Fruit fly (Drosophila melanogaster) whole organism, prepupa: ENCODE measurements around the gene Drsl3.
A peak's percentile ranks its signal among the peaks of the same experiment; 100 is the strongest.

Source experiments
- Blimp-1 ChIP-seq: fragments of 200-800 bp; sonication (Bioruptor generic); optimal IDR thresholded peaks from 3 replicates; lab custom pipeline; 2017; ENCODE audit warnings: missing biosample characterization, missing genetic modification characterization, mild to moderate bottlenecking, moderate library complexity, missing genetic modification reagents
- CG10631 ChIP-seq: fragments of 200-800 bp; sonication (Bioruptor generic); optimal IDR thresholded peaks from 2 replicates; lab custom pipeline; 2016; ENCODE audit warnings: missing biosample characterization, missing genetic modification characterization
- CG10669 ChIP-seq: fragments of 200-800 bp; sonication (Bioruptor generic); optimal IDR thresholded peaks from 3 replicates; lab custom pipeline; 2018; ENCODE audit warnings: missing biosample characterization, mild to moderate bottlenecking, missing genetic modification characterization, moderate library complexity
- CG11294 ChIP-seq: fragments of 200-800 bp; sonication (Bioruptor generic); IDR thresholded peaks from 2 replicates; pipeline ENCODE4 v1.3.6; 2022; ENCODE audit warnings: missing biosample characterization, missing genetic modification characterization
- CG11902 ChIP-seq: fragments of 200-800 bp; sonication (Bioruptor generic); optimal IDR thresholded peaks from 3 replicates; lab custom pipeline; 2016; ENCODE audit warnings: missing biosample characterization, missing genetic modification characterization
- CG15336 ChIP-seq: fragments of 200-800 bp; sonication (Bioruptor generic); IDR thresholded peaks from 2 replicates; pipeline ENCODE4 v1.3.6; 2022; ENCODE audit warnings: missing biosample characterization, missing genetic modification characterization
- CG16779 ChIP-seq: fragments of 200-800 bp; sonication (Bioruptor generic); optimal IDR thresholded peaks from 3 replicates; lab custom pipeline; 2017; ENCODE audit warnings: missing biosample characterization, mild to moderate bottlenecking, missing genetic modification characterization
- CG31627 ChIP-seq: fragments of 200-800 bp; sonication (Bioruptor generic); optimal IDR thresholded peaks from 3 replicates; lab custom pipeline; 2016; ENCODE audit warnings: missing biosample characterization, missing genetic modification characterization
- CG34406 ChIP-seq: fragments of 200-800 bp; sonication (Bioruptor generic); optimal IDR thresholded peaks from 3 replicates; lab custom pipeline; 2016; ENCODE audit warnings: missing biosample characterization, missing genetic modification characterization
- CG3919 ChIP-seq: fragments of 200-800 bp; sonication (Bioruptor generic); optimal IDR thresholded peaks from 3 replicates; lab custom pipeline; 2016; ENCODE audit warnings: missing biosample characterization, missing genetic modification characterization
- CG6276 ChIP-seq: fragments of 200-800 bp; sonication (Bioruptor generic); optimal IDR thresholded peaks from 2 replicates; lab custom pipeline; 2017; ENCODE audit warnings: missing biosample characterization, mild to moderate bottlenecking, missing genetic modification characterization
- CG6792 ChIP-seq: fragments of 200-800 bp; sonication (Bioruptor generic); optimal IDR thresholded peaks from 3 replicates; lab custom pipeline; 2016; ENCODE audit warnings: missing biosample characterization, missing genetic modification characterization
- CG6808 ChIP-seq: fragments of 200-800 bp; sonication (Bioruptor generic); optimal IDR thresholded peaks from 3 replicates; lab custom pipeline; 2017; ENCODE audit warnings: missing biosample characterization, missing genetic modification characterization, mild to moderate bottlenecking, moderate library complexity, missing genetic modification reagents
- CG6854 ChIP-seq: fragments of 200-800 bp; sonication (Bioruptor generic); optimal IDR thresholded peaks from 2 replicates; lab custom pipeline; 2017; ENCODE audit warnings: missing biosample characterization, mild to moderate bottlenecking, missing genetic modification characterization
- CG7368 ChIP-seq: fragments of 200-800 bp; sonication (Bioruptor generic); optimal IDR thresholded peaks from 3 replicates; lab custom pipeline; 2016; ENCODE audit warnings: missing biosample characterization, missing genetic modification characterization
- CG8119 ChIP-seq: fragments of 200-800 bp; sonication (Bioruptor generic); IDR thresholded peaks from 3 replicates; pipeline ENCODE4 v1.3.6; 2022; ENCODE audit warnings: missing biosample characterization, missing genetic modification characterization
- CG8319 ChIP-seq: fragments of 200-800 bp; sonication (Bioruptor generic); optimal IDR thresholded peaks from 3 replicates; lab custom pipeline; 2016; ENCODE audit warnings: missing biosample characterization, missing genetic modification characterization
- CG9139 ChIP-seq: fragments of 200-800 bp; sonication (Bioruptor generic); optimal IDR thresholded peaks from 3 replicates; lab custom pipeline; 2017; ENCODE audit warnings: missing biosample characterization, mild to moderate bottlenecking, missing genetic modification characterization
- Eip75B ChIP-seq: fragments of 200-800 bp; sonication (Bioruptor generic); optimal IDR thresholded peaks from 3 replicates; lab custom pipeline; 2016; ENCODE audit warnings: missing biosample characterization, missing genetic modification characterization
- Eip78C ChIP-seq: fragments of 200-800 bp; sonication (Bioruptor generic); peaks from one replicate; lab custom pipeline; 2016; ENCODE audit warnings: missing biosample characterization, missing genetic modification characterization
- Eip93F ChIP-seq: fragments of 200-800 bp; sonication (Bioruptor generic); optimal IDR thresholded peaks from 2 replicates; lab custom pipeline; 2016; ENCODE audit warnings: missing biosample characterization, mild to moderate bottlenecking, missing genetic modification characterization
- Ets21C ChIP-seq: fragments of 200-800 bp; sonication (Bioruptor generic); optimal IDR thresholded peaks from 3 replicates; lab custom pipeline; 2016; ENCODE audit warnings: missing biosample characterization, missing genetic modification characterization
- Ets96B ChIP-seq: fragments of 200-800 bp; optimal IDR thresholded peaks from 2 replicates; lab custom pipeline; 2019; ENCODE audit warnings: missing biosample characterization, mild to moderate bottlenecking, missing genetic modification characterization, moderate library complexity
- Gug ChIP-seq: fragments of 200-800 bp; sonication (Bioruptor generic); IDR thresholded peaks from 2 replicates; pipeline ENCODE4 v1.3.6; 2022; ENCODE audit warnings: missing biosample characterization, missing genetic modification characterization
- Hr38 ChIP-seq: sonication (Bioruptor generic); optimal IDR thresholded peaks from 2 replicates; lab custom pipeline; 2016; ENCODE audit warnings: missing biosample characterization, missing genetic modification characterization
- Hr4 ChIP-seq: fragments of 200-800 bp; sonication (Bioruptor generic); optimal IDR thresholded peaks from 3 replicates; lab custom pipeline; 2016; ENCODE audit warnings: missing biosample characterization, missing genetic modification characterization
- Lpt ChIP-seq: fragments of 200-800 bp; sonication (Bioruptor generic); optimal IDR thresholded peaks from 3 replicates; lab custom pipeline; 2016; ENCODE audit warnings: missing biosample characterization, missing genetic modification characterization
- Met ChIP-seq: fragments of 200-800 bp; sonication (Bioruptor generic); optimal IDR thresholded peaks from 3 replicates; lab custom pipeline; 2016; ENCODE audit warnings: missing biosample characterization, missing genetic modification characterization
- OdsH ChIP-seq: fragments of 200-800 bp; sonication (Bioruptor generic); optimal IDR thresholded peaks from 3 replicates; lab custom pipeline; 2016; ENCODE audit warnings: missing biosample characterization, missing genetic modification characterization
- Smox ChIP-seq: fragments of 200-800 bp; sonication (Bioruptor generic); optimal IDR thresholded peaks from 3 replicates; lab custom pipeline; 2016; ENCODE audit warnings: missing biosample characterization, missing genetic modification characterization
- Sox102F ChIP-seq: fragments of 200-800 bp; sonication (Bioruptor generic); optimal IDR thresholded peaks from 2 replicates; lab custom pipeline; 2016; ENCODE audit warnings: missing biosample characterization, mild to moderate bottlenecking, missing genetic modification characterization
- Sox14 ChIP-seq: fragments of 200-800 bp; sonication (Bioruptor generic); optimal IDR thresholded peaks from 3 replicates; lab custom pipeline; 2016; ENCODE audit warnings: missing biosample characterization, missing genetic modification characterization
- Sox15 ChIP-seq: fragments of 200-800 bp; sonication (Bioruptor generic); optimal IDR thresholded peaks from 3 replicates; lab custom pipeline; 2016; ENCODE audit warnings: missing biosample characterization, missing genetic modification characterization
- achi ChIP-seq: fragments of 200-800 bp; sonication (Bioruptor generic); optimal IDR thresholded peaks from 3 replicates; lab custom pipeline; 2016; ENCODE audit warnings: missing biosample characterization, missing genetic modification characterization
- acj6 ChIP-seq: fragments of 200-800 bp; sonication (Bioruptor generic); optimal IDR thresholded peaks from 3 replicates; lab custom pipeline; 2016; ENCODE audit warnings: missing biosample characterization, missing genetic modification characterization
- cyc ChIP-seq: fragments of 200-800 bp; sonication (Bioruptor generic); optimal IDR thresholded peaks from 3 replicates; lab custom pipeline; 2016; ENCODE audit warnings: missing biosample characterization, missing genetic modification characterization
- dac ChIP-seq: fragments of 200-800 bp; sonication (Bioruptor generic); optimal IDR thresholded peaks from 2 replicates; lab custom pipeline; 2017; ENCODE audit warnings: missing biosample characterization, mild to moderate bottlenecking, missing genetic modification characterization
- dsx ChIP-seq: fragments of 200-800 bp; optimal IDR thresholded peaks from 3 replicates; lab custom pipeline; 2019; ENCODE audit warnings: missing biosample characterization, mild to moderate bottlenecking, missing genetic modification characterization, moderate library complexity; ENCODE audit not compliant: poor library complexity, severe bottlenecking
- eg ChIP-seq: fragments of 200-800 bp; sonication (Bioruptor generic); IDR thresholded peaks from 3 replicates; pipeline ENCODE4 v1.3.6; 2022; ENCODE audit warnings: missing biosample characterization, missing genetic modification characterization
- esn ChIP-seq: fragments of 200-800 bp; sonication (Bioruptor generic); optimal IDR thresholded peaks from 2 replicates; lab custom pipeline; 2016; ENCODE audit warnings: missing biosample characterization, mild to moderate bottlenecking, missing genetic modification characterization, moderate library complexity
- fkh ChIP-seq: fragments of 200-800 bp; sonication (Bioruptor generic); optimal IDR thresholded peaks from 3 replicates; lab custom pipeline; 2017; ENCODE audit warnings: missing biosample characterization, mild to moderate bottlenecking, missing genetic modification characterization, moderate library complexity
- pdm3 ChIP-seq: fragments of 200-800 bp; sonication (Bioruptor generic); optimal IDR thresholded peaks from 3 replicates; lab custom pipeline; 2016; ENCODE audit warnings: missing biosample characterization, missing genetic modification characterization
- salr ChIP-seq, 2 experiments: fragments of 200-800 bp; sonication (Bioruptor generic); optimal IDR thresholded peaks; 3 replicates each; lab custom pipeline; 2016 to 2018; ENCODE audit warnings: missing biosample characterization in 2 of 2, missing genetic modification characterization in 2 of 2, mild to moderate bottlenecking in 1 of 2
- spab ChIP-seq: fragments of 200-800 bp; sonication (Bioruptor generic); optimal IDR thresholded peaks from 2 replicates; lab custom pipeline; 2017; ENCODE audit warnings: missing biosample characterization, mild to moderate bottlenecking, missing genetic modification characterization, missing genetic modification reagents
- ss ChIP-seq, 2 experiments: fragments of 200-800 bp; sonication (Bioruptor generic); optimal IDR thresholded peaks; 2 replicates in 1 of 2; 3 replicates in 1 of 2; lab custom pipeline; 2017 to 2018; ENCODE audit warnings: mild to moderate bottlenecking in 2 of 2, missing biosample characterization in 2 of 2, missing genetic modification characterization in 2 of 2, moderate library complexity in 1 of 2
- svp ChIP-seq: fragments of 200-800 bp; sonication (Bioruptor generic); peaks from one replicate; lab custom pipeline; 2016; ENCODE audit warnings: missing biosample characterization, missing genetic modification characterization
- topi ChIP-seq: fragments of 200-800 bp; sonication (Bioruptor generic); optimal IDR thresholded peaks from 3 replicates; lab custom pipeline; 2016; ENCODE audit warnings: missing biosample characterization, missing genetic modification characterization

The Drsl3 gene

DNA sequence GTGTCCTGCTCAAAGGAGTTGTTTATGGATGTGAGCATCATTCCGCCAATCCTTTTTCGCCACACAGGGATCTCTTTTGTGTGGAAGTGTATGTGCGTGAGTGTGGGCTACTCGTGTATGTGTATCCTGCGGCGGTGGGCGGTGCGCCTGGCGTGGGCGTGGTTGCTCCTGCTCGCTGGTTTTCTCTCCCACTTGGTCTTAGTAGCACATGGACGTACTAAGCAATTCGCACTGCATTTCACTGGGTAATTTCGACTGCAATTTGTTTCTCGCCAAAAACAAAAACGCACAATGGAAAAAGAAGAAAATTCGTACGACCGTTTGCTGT, 10.8 kb downstream of the Drsl3 start:
- TF ChIP-seq CG10669 (GFP tag; lab: Kevin White, UChicago) (no peak), CG8319 (no peak), Eip93F (no peak), esn (GFP tag; lab: Kevin White, UChicago) (no peak), acj6 (GFP tag; lab: Kevin White, UChicago) (no peak), Ets96B (tag; lab: Kevin White, UChicago) (no peak), Sox14 (GFP tag; lab: Kevin White, UChicago) (no peak), eg (no peak), ss (GFP tag; optimal IDR thresholded peaks at IDR 0.05; lab: Kevin White, UChicago) (no peak)

DNA sequence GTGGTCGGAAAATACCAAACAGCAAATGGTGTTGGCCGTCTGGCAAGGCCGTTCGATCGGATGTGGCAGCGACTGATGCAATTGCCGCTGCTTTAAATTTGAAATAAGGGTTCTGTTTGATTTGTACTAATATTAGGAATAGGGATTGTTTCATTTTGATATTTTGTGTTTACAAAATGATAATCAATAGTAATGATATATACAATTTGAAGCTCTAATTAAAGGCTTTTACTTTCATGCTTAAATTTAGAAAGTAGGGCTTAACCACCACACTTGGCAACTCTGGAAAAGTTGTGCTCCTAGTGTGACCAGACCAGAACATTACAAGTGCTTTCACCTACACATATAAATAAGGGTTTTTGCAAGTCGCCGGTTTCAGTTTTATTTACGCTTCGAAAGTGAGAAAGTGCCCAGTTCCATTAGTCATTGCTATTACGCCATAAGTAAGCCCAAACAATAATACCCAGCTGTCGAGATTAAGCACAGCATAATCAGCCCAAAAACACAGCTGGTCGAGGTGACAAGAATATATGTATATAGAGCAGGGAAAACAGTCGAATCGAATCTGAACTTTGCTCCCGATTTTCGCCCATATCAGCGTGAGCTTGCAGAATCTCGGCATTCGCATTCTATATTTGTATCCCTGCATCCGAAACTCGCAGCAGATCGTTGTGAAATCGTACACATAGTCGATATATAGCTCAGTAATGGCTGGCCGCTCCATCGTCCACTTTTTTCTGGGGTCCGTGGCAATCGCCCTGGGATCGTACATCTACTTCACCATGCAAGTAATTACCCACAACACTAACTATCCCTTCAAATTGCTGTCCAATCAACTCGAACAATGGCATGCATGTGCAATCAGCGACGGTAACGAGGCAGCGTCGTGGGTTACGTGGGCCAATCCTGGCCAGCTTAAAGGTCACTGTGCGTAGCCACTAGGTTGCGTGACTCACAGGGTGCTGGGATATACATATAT, 11.4 kb downstream of the Drsl3 start, which contains the start of gene Gtpx:
TSS of gene Gtpx (plus strand) at position 341 of the 979 bp plus-strand sequence.
- TF ChIP-seq CG6808: peak; percentile 50
- TF ChIP-seq CG7368: peak; percentile 14
- peak; percentile 40 for TF ChIP-seq cyc (GFP tag; lab: Kevin White, UChicago)
- TF ChIP-seq CG11902: no peak
- TF ChIP-seq Sox102F (GFP tag; lab: Kevin White, UChicago): no peak
- TF ChIP-seq Gug (GFP tag; lab: Robert Waterston, UW): no peak
- peak; percentile 18 for TF ChIP-seq CG10669 (GFP tag; lab: Kevin White, UChicago)
- peak; percentile 48 for TF ChIP-seq Sox14 (GFP tag; lab: Kevin White, UChicago)
- peak; percentile 33 for TF ChIP-seq CG34406 (GFP tag; lab: Kevin White, UChicago)
- TF ChIP-seq salr (GFP tag; optimal IDR thresholded peaks at IDR 0.05; lab: Kevin White, UChicago): no peak
- no peak for TF ChIP-seq CG8319
- no peak for TF ChIP-seq pdm3 (GFP tag; lab: Kevin White, UChicago)
- no peak for TF ChIP-seq Met (GFP tag; lab: Kevin White, UChicago)
- peak; percentile 14 for TF ChIP-seq achi (GFP tag; lab: Kevin White, UChicago)
- peak; percentile 32 for TF ChIP-seq CG6854
- TF ChIP-seq CG16779 (tag; lab: Kevin White, UChicago): peak; percentile 54
- peak; percentile 97 for TF ChIP-seq svp (GFP tag; lab: Kevin White, UChicago)
- TF ChIP-seq CG8119 (GFP tag; lab: Robert Waterston, UW): peak; percentile 40; the same call in 1 of the 3 replicates
- peak; percentile 46 for TF ChIP-seq CG3919 (GFP tag; lab: Kevin White, UChicago)
- TF ChIP-seq esn (GFP tag; lab: Kevin White, UChicago): peak; percentile 62
- TF ChIP-seq fkh (GFP tag; lab: Kevin White, UChicago): peak; percentile 62
- TF ChIP-seq Hr4 (GFP tag; lab: Kevin White, UChicago): no peak
- TF ChIP-seq OdsH: no peak
- no peak for TF ChIP-seq Lpt
- no peak for TF ChIP-seq Hr38 (GFP tag; lab: Kevin White, UChicago)
- peak; percentile 39 for TF ChIP-seq Eip93F
- peak; percentile 65 for TF ChIP-seq Blimp-1
- peak; percentile 57 for TF ChIP-seq spab (GFP tag; lab: Kevin White, UChicago)
- TF ChIP-seq CG31627 (GFP tag; lab: Kevin White, UChicago): peak; percentile 76
- no peak for TF ChIP-seq dac (GFP tag; lab: Kevin White, UChicago)
- no peak for TF ChIP-seq Smox (GFP tag; lab: Kevin White, UChicago)
- TF ChIP-seq Ets96B (tag; lab: Kevin White, UChicago): no peak
- no peak for TF ChIP-seq CG10631 (GFP tag; lab: Kevin White, UChicago)
- TF ChIP-seq eg: 0 out of 3 replicates have a peak, but pooled peaks have one; percentile 40
- no peak for TF ChIP-seq Ets21C
- peak; percentile 42 for TF ChIP-seq Sox15 (GFP tag; lab: Kevin White, UChicago)
- no peak for TF ChIP-seq dsx (GFP tag; lab: Kevin White, UChicago)
- TF ChIP-seq topi: peak; percentile 15
- TF ChIP-seq CG9139 (GFP tag; lab: Kevin White, UChicago): peak; percentile 49
- peak; percentile 8; the same call in 1 of the 2 replicates for TF ChIP-seq CG11294 (GFP tag; lab: Robert Waterston, UW)
- TF ChIP-seq CG15336 (GFP tag; lab: Robert Waterston, UW): no peak; the same call in 1 of the 2 replicates
- peak; percentile 66 for TF ChIP-seq Eip78C (GFP tag; lab: Kevin White, UChicago)
- TF ChIP-seq CG6792: peak; percentile 56
- TF ChIP-seq Eip75B: peak; percentile 34
- TF ChIP-seq CG6276 (GFP tag; lab: Kevin White, UChicago): peak; percentile 71
